Worm (Caenorhabditis elegans) whole organism, young adult: ENCODE data around the gene npr-35.

Experiments used
- hsf-1 ChIP-seq: fragments of 200-800 bp; sonication (Bioruptor generic); IDR thresholded peaks from 2 replicates; pipeline ENCODE4 v1.3.6; 2022; ENCODE audit warnings: missing genetic modification reagents, missing genetic modification characterization, missing compliant biosample characterization
- ztf-22 ChIP-seq: fragments of 200-800 bp; sonication (Bioruptor generic); optimal IDR thresholded peaks from 2 replicates; lab custom pipeline; 2018; ENCODE audit warnings: mild to moderate bottlenecking, missing genetic modification characterization, moderate library complexity, missing compliant biosample characterization

ce11 chrIV:7770162-7770561, 26.5 kb downstream of the npr-35 start, which contains the start of gene rdl-1:
- no peak for TF ChIP-seq hsf-1 (GFP tag; lab: Robert Waterston, UW)
- TF ChIP-seq ztf-22 (GFP tag; lab: Kevin White, UChicago) = no peak
